Worm (Caenorhabditis elegans) whole organism, L1 larva: ENCODE data around the gene Y54G2A.52.
"Not testable (repeated sequence)": the region's sequence is repeated elsewhere in the genome, so short reads cannot be mapped to it uniquely, and the experiment has no call there.

Source experiments
- C34B4.2 ChIP-seq: sonication (generic microtip); optimal IDR thresholded peaks from 2 replicates; lab custom pipeline; 2017; ENCODE audit warnings: mild to moderate bottlenecking, missing genetic modification characterization, missing compliant biosample characterization
- aha-1 ChIP-seq: fragments of 150-350 bp; optimal IDR thresholded peaks from 2 replicates; lab custom pipeline; 2014; ENCODE audit warnings: missing biosample characterization, missing genetic modification characterization
- ama-1 ChIP-seq: fragments of 150-350 bp; optimal IDR thresholded peaks from 2 replicates; lab custom pipeline; 2014
- ceh-8 ChIP-seq: fragments of 200-800 bp; sonication (Bioruptor generic); optimal IDR thresholded peaks from 2 replicates; lab custom pipeline; 2018; ENCODE audit warnings: mild to moderate bottlenecking, missing genetic modification characterization, moderate library complexity, missing compliant biosample characterization
- ceh-82 ChIP-seq, 3 experiments: fragments of 150-350 bp in 1 of 3; sonication (generic microtip) in 2 of 3; optimal IDR thresholded peaks; 2 replicates each; lab custom pipeline; 2014 to 2017; ENCODE audit warnings: missing biosample characterization in 3 of 3, missing genetic modification characterization in 3 of 3
- dpl-1 ChIP-seq, 3 experiments: fragments of 150-350 bp in 2 of 3; sonication (generic microtip) in 1 of 3; optimal IDR thresholded peaks; 2 replicates each; lab custom pipeline; 2014 to 2017; ENCODE audit warnings: missing biosample characterization in 3 of 3, missing genetic modification characterization in 3 of 3, missing genetic modification reagents in 3 of 3
- dsc-1 ChIP-seq: sonication (generic microtip); optimal IDR thresholded peaks from 2 replicates; lab custom pipeline; 2016; ENCODE audit warnings: mild to moderate bottlenecking, missing genetic modification characterization, missing compliant biosample characterization
- efl-1 ChIP-seq, 4 experiments: fragments of 150-350 bp; optimal IDR thresholded peaks in 3 of 4; peaks in 1 of 4; 1 replicate in 1 of 4; 2 replicates in 3 of 4; lab custom pipeline; 2014; ENCODE audit warnings: missing biosample characterization in 2 of 4, missing genetic modification characterization in 2 of 4, missing genetic modification reagents in 2 of 4
- egl-13 ChIP-seq: sonication (generic microtip); optimal IDR thresholded peaks from 2 replicates; lab custom pipeline; 2016; ENCODE audit warnings: missing genotype, missing genetic modification reagents, missing genetic modification characterization, missing compliant biosample characterization
- fkh-10 ChIP-seq: sonication (generic microtip); optimal IDR thresholded peaks from 2 replicates; lab custom pipeline; 2017; ENCODE audit warnings: missing biosample characterization, missing genetic modification reagents, missing genetic modification characterization
- fkh-8 ChIP-seq: sonication (generic microtip); optimal IDR thresholded peaks from 2 replicates; lab custom pipeline; 2016; ENCODE audit warnings: mild to moderate bottlenecking, missing genetic modification characterization, missing compliant biosample characterization
- hlh-17 ChIP-seq: fragments of 200-800 bp; sonication (Bioruptor generic); optimal IDR thresholded peaks from 2 replicates; lab custom pipeline; 2018; ENCODE audit warnings: missing genetic modification characterization, mild to moderate bottlenecking, missing compliant biosample characterization, moderate library complexity, borderline replicate concordance
- irx-1 ChIP-seq: sonication (generic microtip); optimal IDR thresholded peaks from 2 replicates; lab custom pipeline; 2016; ENCODE audit warnings: missing genetic modification characterization, missing compliant biosample characterization
- isw-1 ChIP-seq: fragments of 200-800 bp; sonication (Bioruptor generic); IDR thresholded peaks from 2 replicates; pipeline ENCODE4 v1.3.6; 2022; ENCODE audit warnings: missing genetic modification characterization, missing compliant biosample characterization
- jun-1 ChIP-seq: fragments of 150-350 bp; optimal IDR thresholded peaks from 2 replicates; lab custom pipeline; 2014; ENCODE audit warnings: missing biosample characterization, missing genetic modification reagents, missing genetic modification characterization
- lin-13 ChIP-seq: fragments of 150-350 bp; optimal IDR thresholded peaks from 2 replicates; lab custom pipeline; 2014; ENCODE audit warnings: missing biosample characterization, missing genetic modification reagents, missing genetic modification characterization
- lin-35 ChIP-seq, 2 experiments: fragments of 150-350 bp; optimal IDR thresholded peaks; 2 replicates each; lab custom pipeline; 2014; ENCODE audit warnings: missing biosample characterization in 2 of 2, missing genetic modification characterization in 2 of 2, missing genetic modification reagents in 2 of 2
- lin-39 ChIP-seq: fragments of 150-350 bp; optimal IDR thresholded peaks from 2 replicates; lab custom pipeline; 2014; ENCODE audit warnings: missing biosample characterization, missing genetic modification reagents, missing genetic modification characterization
- lir-3 ChIP-seq: sonication (generic microtip); optimal IDR thresholded peaks from 2 replicates; lab custom pipeline; 2016; ENCODE audit warnings: mild to moderate bottlenecking, missing genetic modification characterization, moderate library complexity, missing compliant biosample characterization; ENCODE audit not compliant: poor library complexity
- lsy-2 ChIP-seq, 2 experiments: fragments of 150-350 bp; optimal IDR thresholded peaks; 2 replicates each; lab custom pipeline; 2014; ENCODE audit warnings: missing biosample characterization in 2 of 2, missing genetic modification characterization in 2 of 2
- mdl-1 ChIP-seq, 2 experiments: fragments of 150-350 bp; optimal IDR thresholded peaks; 2 replicates each; lab custom pipeline; 2014 to 2017; ENCODE audit warnings: missing biosample characterization in 2 of 2, missing genetic modification characterization in 2 of 2, inconsistent platforms in 1 of 2
- mep-1 ChIP-seq: fragments of 150-350 bp; optimal IDR thresholded peaks from 2 replicates; lab custom pipeline; 2014; ENCODE audit warnings: missing biosample characterization, missing genetic modification characterization
- nhr-12 ChIP-seq: sonication (generic microtip); optimal IDR thresholded peaks from 2 replicates; lab custom pipeline; 2017; ENCODE audit warnings: missing biosample characterization, missing genetic modification characterization
- nhr-19 ChIP-seq: fragments of 200-800 bp; sonication (Bioruptor generic); conservative IDR thresholded peaks from 2 replicates; pipeline ENCODE4 v1.3.6; 2022; ENCODE audit warnings: missing genetic modification characterization, missing compliant biosample characterization
- nhr-20 ChIP-seq: sonication (generic microtip); optimal IDR thresholded peaks from 2 replicates; lab custom pipeline; 2016; ENCODE audit warnings: mild to moderate bottlenecking, missing genetic modification characterization, missing compliant biosample characterization
- nhr-28 ChIP-seq: fragments of 150-350 bp; optimal IDR thresholded peaks from 2 replicates; lab custom pipeline; 2014; ENCODE audit warnings: missing biosample characterization, missing genetic modification characterization
- nhr-71 ChIP-seq: sonication (generic microtip); optimal IDR thresholded peaks from 2 replicates; lab custom pipeline; 2016; ENCODE audit warnings: mild to moderate bottlenecking, missing genetic modification characterization, moderate library complexity, missing compliant biosample characterization
- nhr-76 ChIP-seq: sonication (generic microtip); optimal IDR thresholded peaks from 2 replicates; lab custom pipeline; 2017; ENCODE audit warnings: missing biosample characterization, missing genetic modification characterization
- nhr-85 ChIP-seq: sonication (generic microtip); peaks from one replicate; lab custom pipeline; 2016; ENCODE audit warnings: missing genetic modification characterization, inconsistent platforms, missing compliant biosample characterization
- nhr-90 ChIP-seq: sonication (generic microtip); optimal IDR thresholded peaks from 2 replicates; lab custom pipeline; 2016; ENCODE audit warnings: mild to moderate bottlenecking, missing genetic modification characterization, missing compliant biosample characterization; ENCODE audit not compliant: poor library complexity
- pag-3 ChIP-seq: sonication (generic microtip); optimal IDR thresholded peaks from 2 replicates; lab custom pipeline; 2017; ENCODE audit warnings: missing genetic modification characterization, mild to moderate bottlenecking, missing compliant biosample characterization, antibody characterized with exemption, borderline replicate concordance; ENCODE audit not compliant: insufficient read depth
- rnt-1 ChIP-seq: sonication (generic microtip); optimal IDR thresholded peaks from 2 replicates; lab custom pipeline; 2016; ENCODE audit warnings: mild to moderate bottlenecking, missing genetic modification characterization, moderate library complexity, missing compliant biosample characterization
- snpc-4 ChIP-seq: fragments of 150-350 bp; optimal IDR thresholded peaks from 2 replicates; lab custom pipeline; 2014; ENCODE audit warnings: missing biosample characterization, missing genetic modification characterization
- sptf-1 ChIP-seq: fragments of 150-350 bp; optimal IDR thresholded peaks from 2 replicates; lab custom pipeline; 2014; ENCODE audit warnings: missing biosample characterization, missing genetic modification characterization
- swsn-7 ChIP-seq: sonication (generic microtip); optimal IDR thresholded peaks from 2 replicates; lab custom pipeline; 2016; ENCODE audit warnings: missing genetic modification characterization, missing compliant biosample characterization
- tbx-2 ChIP-seq: sonication (generic microtip); optimal IDR thresholded peaks from 2 replicates; lab custom pipeline; 2016; ENCODE audit warnings: missing genetic modification characterization, missing compliant biosample characterization
- tlp-1 ChIP-seq: fragments of 150-350 bp; optimal IDR thresholded peaks from 2 replicates; lab custom pipeline; 2014; ENCODE audit warnings: missing biosample characterization, missing genetic modification characterization
- unc-130 ChIP-seq: fragments of 150-350 bp; optimal IDR thresholded peaks from 2 replicates; lab custom pipeline; 2017; ENCODE audit warnings: missing biosample characterization, missing genetic modification characterization, inconsistent platforms
- unc-30 ChIP-seq: sonication (generic microtip); optimal IDR thresholded peaks from 2 replicates; lab custom pipeline; 2017; ENCODE audit warnings: missing biosample characterization, missing genetic modification characterization
- unc-86 ChIP-seq: sonication (generic microtip); optimal IDR thresholded peaks from 2 replicates; lab custom pipeline; 2016; ENCODE audit warnings: missing genetic modification characterization, missing compliant biosample characterization
- xbp-1 ChIP-seq: sonication (generic microtip); optimal IDR thresholded peaks from 2 replicates; lab custom pipeline; 2016; ENCODE audit warnings: missing genetic modification characterization, missing compliant biosample characterization
- zag-1 ChIP-seq: fragments of 150-350 bp; optimal IDR thresholded peaks from 2 replicates; lab custom pipeline; 2014; ENCODE audit warnings: missing biosample characterization, missing genetic modification characterization

Y54G2A.52 gene

DNA sequence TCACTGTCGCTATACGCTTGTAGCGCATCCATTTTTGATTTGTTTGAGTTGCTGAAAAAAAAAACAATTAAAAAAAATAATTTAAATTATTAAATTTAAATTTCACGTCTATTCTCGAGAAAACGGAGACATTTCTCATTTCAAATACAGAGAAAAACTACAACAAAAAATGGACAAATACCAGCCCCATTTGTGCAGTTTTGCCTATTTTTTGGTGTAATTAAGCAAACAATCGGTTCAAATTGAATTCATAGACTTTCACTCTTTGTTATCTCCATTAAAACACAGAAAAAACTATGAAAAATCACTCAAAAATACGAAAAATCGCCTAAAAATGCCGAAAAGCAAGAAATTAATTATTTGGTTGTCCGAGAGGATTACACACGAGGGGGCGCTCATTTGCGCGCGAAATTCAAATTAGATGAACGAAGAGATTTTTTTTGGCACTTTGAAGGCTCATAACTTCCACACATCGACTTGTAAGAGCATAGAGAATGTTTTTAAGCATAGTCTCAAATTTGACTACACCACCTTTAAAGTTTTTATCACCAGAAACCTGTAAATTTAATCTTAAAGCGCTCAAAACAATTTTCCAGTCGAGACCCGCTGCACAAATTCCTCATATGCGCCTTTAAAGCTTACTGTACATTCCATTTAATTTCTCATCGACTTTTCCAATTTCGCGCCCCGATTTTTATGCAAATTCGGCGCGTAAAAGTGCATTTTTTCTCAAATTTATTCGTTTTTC, 15.5 kb downstream of the Y54G2A.52 start, which contains the start of gene Y54G2A.12:
Gene Y54G2A.12, minus strand, starts transcription at position 51 of the 748 bp plus-strand sequence.
- TF ChIP-seq nhr-12 (tag; lab: Kevin White, UChicago) (no peak), efl-1 (optimal IDR thresholded peaks at IDR 0.05; lab: Kevin White, UChicago) (peak; percentile 39 to 41), efl-1 (GFP tag; optimal IDR thresholded peaks at IDR 0.05 in 1 of 2; lab: Kevin White, UChicago) (peak; percentile 44 to 55), dpl-1 (GFP tag; optimal IDR thresholded peaks at IDR 0.05; lab: Kevin White, UChicago) (peak in 2 of 3 experiments; percentile 4 to 8)

DNA sequence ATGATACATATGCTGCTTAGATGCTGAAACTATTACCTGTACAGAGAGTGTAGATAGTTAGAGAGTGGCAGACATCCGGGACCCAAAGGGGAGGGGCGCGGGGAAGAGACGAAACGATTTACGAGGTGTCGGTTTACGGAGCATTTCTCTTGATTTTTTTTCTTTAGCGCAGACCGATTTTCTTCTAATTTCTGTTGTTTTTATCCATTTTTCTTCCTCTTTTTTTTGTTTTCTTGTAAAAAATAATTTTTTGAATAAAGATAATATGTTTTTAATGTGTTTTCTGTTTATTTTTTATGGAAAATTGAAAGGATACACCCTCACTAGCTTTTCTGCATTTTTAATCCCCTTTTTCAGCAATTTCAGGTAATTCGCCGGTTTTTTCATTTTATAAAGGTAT, 20.6 kb downstream of the Y54G2A.52 start, which contains the start of gene Y54G2A.72:
Gene Y54G2A.72, plus strand, starts transcription at position 301 of the 400 bp plus-strand sequence.
- TF ChIP-seq sptf-1, fkh-8, snpc-4 (tag; lab: Kevin White, UChicago): not testable (repeated sequence)

DNA sequence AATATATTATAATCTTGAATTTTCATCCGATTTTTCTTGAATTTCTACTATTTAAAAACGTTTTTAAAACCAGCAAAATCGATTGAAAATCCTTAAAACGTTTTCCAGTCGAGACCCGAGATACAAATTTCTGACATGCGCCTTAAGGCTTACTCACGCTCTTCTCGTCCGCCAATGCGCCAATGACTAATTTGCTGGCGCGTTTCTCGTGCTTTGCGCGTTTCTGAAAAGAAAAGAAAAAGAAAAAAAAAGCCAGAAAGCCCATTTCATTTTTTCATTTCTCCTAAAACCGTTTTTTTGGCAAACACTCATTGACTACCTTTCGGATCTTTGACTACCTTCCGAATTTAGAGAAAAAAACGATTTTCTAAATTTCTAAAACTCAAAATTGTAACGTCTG, 21.8 kb downstream of the Y54G2A.52 start:
- TF ChIP-seq fkh-10, result no peak
- TF ChIP-seq nhr-85 (tag; lab: Kevin White, UChicago), result peak; percentile 56
- TF ChIP-seq, all 84 proteins: peak for 1

DNA sequence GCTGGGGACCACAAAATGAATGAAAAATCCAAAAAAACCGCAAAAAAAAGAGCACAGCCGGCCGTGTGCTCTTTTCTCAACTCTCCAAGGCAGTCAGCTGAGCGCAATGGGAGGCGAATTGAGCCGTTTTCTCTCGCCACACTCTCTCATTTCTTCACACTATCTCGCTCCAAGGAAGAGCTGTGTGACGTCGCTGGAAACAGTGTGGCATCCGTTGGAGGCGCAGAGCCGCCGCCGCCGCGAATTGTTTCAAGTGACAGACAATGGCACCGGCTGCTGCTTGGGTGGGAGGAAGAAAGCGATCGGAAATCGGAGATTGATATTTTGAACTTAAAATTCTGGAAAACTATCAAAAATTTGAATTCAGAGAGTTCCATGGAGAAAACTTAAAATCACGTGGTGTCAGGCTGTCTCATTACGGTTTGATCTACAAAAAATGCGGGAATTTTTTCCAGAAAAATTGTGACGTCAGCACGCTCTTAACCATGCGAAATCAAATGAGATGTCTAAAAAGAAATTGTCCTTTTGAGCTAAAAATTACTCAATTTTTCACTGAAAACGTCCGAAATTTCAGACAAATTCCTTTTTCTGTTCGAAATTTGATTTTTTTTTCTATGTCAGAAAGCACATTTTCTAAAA, 22.4 kb downstream of the Y54G2A.52 start:
- TF ChIP-seq unc-86 (tag; lab: Kevin White, UChicago) (peak; percentile 27), nhr-12 (tag; lab: Kevin White, UChicago) (no peak), efl-1 (optimal IDR thresholded peaks at IDR 0.05; lab: Kevin White, UChicago) (peak; percentile 47 to 53), efl-1 (GFP tag; optimal IDR thresholded peaks at IDR 0.05 in 1 of 2; lab: Kevin White, UChicago) (peak; percentile 27 to 92), swsn-7 (tag; lab: Kevin White, UChicago) (peak; percentile 60), ama-1 (peak; percentile 31), unc-130 (tag; lab: Kevin White, UChicago) (no peak), nhr-76 (tag; lab: Kevin White, UChicago) (no peak), egl-13 (tag; lab: Kevin White, UChicago) (peak; percentile 19), lin-13 (GFP tag; lab: Kevin White, UChicago) (no peak), zag-1 (tag; lab: Kevin White, UChicago) (no peak), ceh-8 (GFP tag; lab: Kevin White, UChicago) (no peak), tlp-1 (no peak), mdl-1 (tag; optimal IDR thresholded peaks at IDR 0.05; lab: Kevin White, UChicago) (no peak), lin-35 (GFP tag; optimal IDR thresholded peaks at IDR 0.05; lab: Kevin White, UChicago) (peak; percentile 1 to 47), nhr-90 (no peak), unc-30 (tag; lab: Kevin White, UChicago) (no peak), xbp-1 (tag; lab: Kevin White, UChicago) (peak; percentile 65), tbx-2 (peak; percentile 56), nhr-20 (tag; lab: Kevin White, UChicago) (peak; percentile 51), jun-1 (no peak), nhr-85 (tag; lab: Kevin White, UChicago) (no peak), isw-1 (GFP tag; lab: Robert Waterston, UW) (peak; percentile 42; the same call in 1 of the 2 replicates), mep-1 (peak; percentile 36), lin-39 (tag; lab: Kevin White, UChicago) (peak; percentile 9), C34B4.2 (no peak), nhr-71 (peak; percentile 80), dsc-1 (peak; percentile 25), rnt-1 (tag; lab: Kevin White, UChicago) (peak; percentile 87), hlh-17 (no peak), lir-3 (no peak), snpc-4 (tag; lab: Kevin White, UChicago) (no peak), irx-1 (tag; lab: Kevin White, UChicago) (peak; percentile 25), ceh-82 (tag; optimal IDR thresholded peaks at IDR 0.05; lab: Kevin White, UChicago) (peak in 1 of 3 experiments; percentile 42), nhr-19 (GFP tag; lab: Robert Waterston, UW) (peak; percentile 47), pag-3 (tag; lab: Kevin White, UChicago) (peak; percentile 95), lsy-2 (tag; optimal IDR thresholded peaks at IDR 0.05; lab: Kevin White, UChicago) (peak; percentile 43 to 52), fkh-10 (peak; percentile 40), nhr-28 (no peak), aha-1 (tag; lab: Kevin White, UChicago) (no peak)
